Worm (Caenorhabditis elegans): ENCODE measurements around the gene nhr-134.

The nhr-134 gene

ce11 chrV:2278052-2278451, 47.0 kb downstream of the nhr-134 start, which contains the start of gene nhr-59:
TSS of gene nhr-59 (minus strand) at chrV:2278265.
- peak; percentile 7 for TF ChIP-seq mes-2 (tag; optimal IDR thresholded peaks at IDR 0.05; ENCODE audit: poor library complexity, severe bottlenecking)
- TF ChIP-seq F44E2.7 (GFP tag; IDR thresholded peaks at IDR 0.05): no peak
- TF ChIP-seq nhr-102 (tag; optimal IDR thresholded peaks at IDR 0.05): no peak
- no peak for TF ChIP-seq ceh-44 (GFP tag; IDR thresholded peaks at IDR 0.05)
- TF ChIP-seq ZK546.5 (tag; optimal IDR thresholded peaks at IDR 0.05): no peak
- no peak for TF ChIP-seq aly-2 (tag; optimal IDR thresholded peaks at IDR 0.05)
- TF ChIP-seq cey-2 (tag; optimal IDR thresholded peaks at IDR 0.05; ENCODE audit: borderline replicate concordance, insufficient read depth): no peak
- TF ChIP-seq aha-1 (tag): peak; percentile 23
- TF ChIP-seq php-3 (GFP tag; IDR thresholded peaks at IDR 0.05): no peak
- peak; percentile 81 for TF ChIP-seq hlh-30 (tag; optimal IDR thresholded peaks at IDR 0.05; ENCODE audit: insufficient read depth)
- TF ChIP-seq zag-1 (tag; optimal IDR thresholded peaks at IDR 0.05): no peak
- no peak for TF ChIP-seq ceh-28 (tag; optimal IDR thresholded peaks at IDR 0.05)
- TF ChIP-seq nhr-25 (tag; optimal IDR thresholded peaks at IDR 0.05; ENCODE audit: borderline replicate concordance, insufficient read depth): no peak
- TF ChIP-seq lim-7 (GFP tag; IDR thresholded peaks at IDR 0.05): no peak
- no peak for TF ChIP-seq vab-7 (GFP tag; IDR thresholded peaks at IDR 0.05)
- TF ChIP-seq D1046.2 (GFP tag; IDR thresholded peaks at IDR 0.05): no peak
- TF ChIP-seq F49E8.2 (tag; optimal IDR thresholded peaks at IDR 0.05; ENCODE audit: borderline replicate concordance): no peak
- no peak for TF ChIP-seq unc-130 (GFP tag; optimal IDR thresholded peaks at IDR 0.05)
- peak; percentile 42 for TF ChIP-seq hlh-11 (tag; optimal IDR thresholded peaks at IDR 0.05)
- TF ChIP-seq F37D6.2 (tag; optimal IDR thresholded peaks at IDR 0.05): no peak
- TF ChIP-seq nhr-28 (tag; optimal IDR thresholded peaks at IDR 0.05): peak; percentile 88
- no peak for TF ChIP-seq lin-13 (GFP tag; optimal IDR thresholded peaks at IDR 0.05)
- TF ChIP-seq pqm-1 (tag; optimal IDR thresholded peaks at IDR 0.05): peak; percentile 17
- TF ChIP-seq nhr-76 (tag; optimal IDR thresholded peaks at IDR 0.05): no peak
- TF ChIP-seq spr-1 (tag; optimal IDR thresholded peaks at IDR 0.05): no peak
- TF ChIP-seq daf-16 (GFP tag; optimal IDR thresholded peaks at IDR 0.05): no peak
- no peak for TF ChIP-seq daf-16 (tag; optimal IDR thresholded peaks at IDR 0.05)
- TF ChIP-seq dmd-6 (GFP tag; IDR thresholded peaks at IDR 0.05): peak; percentile 26; the same call in 1 of the 2 replicates
- no peak for TF ChIP-seq F10B5.3 (tag; optimal IDR thresholded peaks at IDR 0.05)
- no peak for TF ChIP-seq duxl-1 (tag; optimal IDR thresholded peaks at IDR 0.05; ENCODE audit: poor library complexity)
- no peak for TF ChIP-seq hmg-1.1 (GFP tag; IDR thresholded peaks at IDR 0.05)
- TF ChIP-seq mdl-1 (tag; optimal IDR thresholded peaks at IDR 0.05): peak in 1 of 2 experiments; percentile 9
- no peak for TF ChIP-seq dmd-8 (GFP tag; IDR thresholded peaks at IDR 0.05)
- no peak for TF ChIP-seq ZK337.2 (GFP tag; IDR thresholded peaks at IDR 0.05)
- no peak for TF ChIP-seq Y5F2A.4 (GFP tag; optimal IDR thresholded peaks at IDR 0.05)
- no peak for TF ChIP-seq ztf-7 (tag; optimal IDR thresholded peaks at IDR 0.05)
- TF ChIP-seq R02D3.7 (tag; optimal IDR thresholded peaks at IDR 0.05): no peak
- no peak for TF ChIP-seq dve-1 (tag; optimal IDR thresholded peaks at IDR 0.05; ENCODE audit: insufficient read depth)
- TF ChIP-seq Y105C5A.15 (GFP tag; IDR thresholded peaks at IDR 0.05): no peak
- no peak for TF ChIP-seq tag-97 (GFP tag; IDR thresholded peaks at IDR 0.05)
- no peak for TF ChIP-seq mxl-2 (GFP tag; conservative IDR thresholded peaks at IDR 0.05)
- TF ChIP-seq egl-27 (tag; optimal IDR thresholded peaks at IDR 0.05): no peak

- no peak for TF ChIP-seq zfp-2 (tag; optimal IDR thresholded peaks at IDR 0.05)
- TF ChIP-seq saeg-2 (GFP tag; IDR thresholded peaks at IDR 0.05): no peak
- TF ChIP-seq rbr-2 (tag; optimal IDR thresholded peaks at IDR 0.05): no peak
- no peak for TF ChIP-seq dmd-6 (GFP tag; IDR thresholded peaks at IDR 0.05)
- TF ChIP-seq unc-62 (GFP tag; optimal IDR thresholded peaks at IDR 0.05 in 1 of 2): peak in 1 of 2 experiments; percentile 69
- TF ChIP-seq unc-62 (tag; optimal IDR thresholded peaks at IDR 0.05): no peak
- no peak for TF ChIP-seq ZK546.5 (tag; optimal IDR thresholded peaks at IDR 0.05)
Measured at ce11 chrV:2278543-2278942, 47.5 kb downstream of the nhr-134 start, which contains the start of gene fbxa-137. TSS of gene fbxa-137 (plus strand) at chrV:2278816.

Measured in whole organism, L4 larva.